Worm (Caenorhabditis elegans) whole organism, late embryonic: Measurements from ENCODE around the gene C35A5.6.

Experiments
- ets-4 ChIP-seq: sonication (generic microtip); optimal IDR thresholded peaks from 2 replicates; lab custom pipeline; 2016; ENCODE audit warnings: missing genetic modification characterization, missing compliant biosample characterization
- hlh-8 ChIP-seq: sonication (generic microtip); optimal IDR thresholded peaks from 2 replicates; lab custom pipeline; 2016; ENCODE audit warnings: missing genotype, missing genetic modification characterization, missing compliant biosample characterization
- nfya-1 ChIP-seq: sonication (generic microtip); optimal IDR thresholded peaks from 2 replicates; lab custom pipeline; 2017; ENCODE audit warnings: missing genetic modification characterization, mild to moderate bottlenecking, missing compliant biosample characterization, antibody characterized with exemption, moderate library complexity
- sdc-2 ChIP-seq: sonication (generic microtip); optimal IDR thresholded peaks from 2 replicates; lab custom pipeline; 2016; ENCODE audit warnings: missing genotype, missing genetic modification characterization, missing compliant biosample characterization

- TF ChIP-seq ets-4 (tag; lab: Kevin White, UChicago) = no peak
- TF ChIP-seq hlh-8 (tag; lab: Kevin White, UChicago) = no peak
- TF ChIP-seq nfya-1 = no peak
- no peak for TF ChIP-seq sdc-2 (tag; lab: Kevin White, UChicago)
These were observed 31.1 kb downstream of the C35A5.6 start, which contains the start of gene degt-1 for ce11 chrV:10540024-10540423.
